Worm (Caenorhabditis elegans) whole organism, L3 larva: ENCODE results near the gene F10C2.4.

Experiments
- ceh-16 ChIP-seq: sonication (generic microtip); optimal IDR thresholded peaks from 2 replicates; lab custom pipeline; 2017; ENCODE audit warnings: missing biosample characterization, missing genetic modification characterization
- ceh-82 ChIP-seq: fragments of 150-350 bp; optimal IDR thresholded peaks from 2 replicates; lab custom pipeline; 2014; ENCODE audit warnings: missing biosample characterization, missing genetic modification characterization
- fkh-10 ChIP-seq: sonication (generic microtip); optimal IDR thresholded peaks from 2 replicates; lab custom pipeline; 2017; ENCODE audit warnings: missing biosample characterization, missing genetic modification reagents, missing genetic modification characterization
- lin-39 ChIP-seq: fragments of 150-350 bp; optimal IDR thresholded peaks from 2 replicates; lab custom pipeline; 2018; ENCODE audit warnings: missing biosample characterization, missing genetic modification reagents, missing genetic modification characterization
- nhr-12 ChIP-seq: fragments of 150-350 bp; optimal IDR thresholded peaks from 2 replicates; lab custom pipeline; 2014; ENCODE audit warnings: missing biosample characterization, missing genetic modification characterization
- nhr-237 ChIP-seq: fragments of 150-350 bp; optimal IDR thresholded peaks from 2 replicates; lab custom pipeline; 2014; ENCODE audit warnings: missing biosample characterization, missing genetic modification characterization
- nhr-25 ChIP-seq: sonication (generic microtip); optimal IDR thresholded peaks from 2 replicates; lab custom pipeline; 2017; ENCODE audit warnings: missing biosample characterization, missing genetic modification characterization
- nhr-28 ChIP-seq: fragments of 150-350 bp; optimal IDR thresholded peaks from 2 replicates; lab custom pipeline; 2014; ENCODE audit warnings: missing biosample characterization, missing genetic modification characterization
- nhr-76 ChIP-seq: fragments of 150-350 bp; sonication (generic microtip); optimal IDR thresholded peaks from 5 replicates; lab custom pipeline; 2014; ENCODE audit warnings: missing biosample characterization, missing genetic modification characterization
- pha-4 ChIP-seq: fragments of 150-350 bp; optimal IDR thresholded peaks from 2 replicates; lab custom pipeline; 2014; ENCODE audit warnings: missing biosample characterization, missing genetic modification reagents, missing genetic modification characterization
- skn-1 ChIP-seq: fragments of 150-350 bp; optimal IDR thresholded peaks from 2 replicates; lab custom pipeline; 2014; ENCODE audit warnings: missing biosample characterization, missing genetic modification characterization
- snpc-4 ChIP-seq: fragments of 150-350 bp; optimal IDR thresholded peaks from 2 replicates; lab custom pipeline; 2014; ENCODE audit warnings: missing biosample characterization, missing genetic modification characterization
- ztf-11 ChIP-seq: fragments of 150-350 bp; optimal IDR thresholded peaks from 2 replicates; lab custom pipeline; 2014; ENCODE audit warnings: missing biosample characterization, missing genetic modification characterization

DNA sequence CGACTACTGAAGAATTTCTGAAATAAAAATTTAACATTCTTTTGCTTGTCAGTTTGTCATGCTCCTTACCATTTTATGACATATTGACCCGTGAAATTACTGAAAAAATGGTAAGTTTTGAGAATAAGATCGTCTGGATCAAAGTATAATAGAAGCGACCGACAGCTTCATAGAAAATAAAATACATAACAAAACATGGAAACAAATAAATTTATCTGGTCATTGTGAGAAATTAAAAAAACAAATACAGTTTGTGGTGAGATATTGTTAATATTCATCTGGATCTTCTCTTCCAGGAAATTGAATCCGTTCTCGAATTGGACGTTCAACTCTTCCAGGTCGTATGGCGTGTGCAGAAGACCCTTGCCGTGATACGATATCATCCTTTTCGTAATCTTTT, 9.3 kb upstream of the F10C2.4 start, which contains the start of gene pkc-1:
- TF ChIP-seq lin-39 (no peak), ztf-11 (tag; lab: Kevin White, UChicago) (no peak), ceh-82 (tag; lab: Kevin White, UChicago) (no peak), nhr-237 (tag; lab: Kevin White, UChicago) (no peak), nhr-12 (tag; lab: Kevin White, UChicago) (no peak), skn-1 (tag; lab: Kevin White, UChicago) (no peak), fkh-10 (no peak), nhr-76 (tag; lab: Kevin White, UChicago) (no peak), ceh-16 (tag; lab: Kevin White, UChicago) (no peak), pha-4 (no peak), nhr-25 (tag; lab: Kevin White, UChicago) (no peak), nhr-28 (tag; lab: Kevin White, UChicago) (no peak), snpc-4 (tag; lab: Kevin White, UChicago) (no peak)
